Fruit fly (Drosophila melanogaster): ENCODE results near the gene noc.
A peak's percentile ranks its signal among the peaks of the same experiment; 100 is the strongest.

Gene noc

DNA sequence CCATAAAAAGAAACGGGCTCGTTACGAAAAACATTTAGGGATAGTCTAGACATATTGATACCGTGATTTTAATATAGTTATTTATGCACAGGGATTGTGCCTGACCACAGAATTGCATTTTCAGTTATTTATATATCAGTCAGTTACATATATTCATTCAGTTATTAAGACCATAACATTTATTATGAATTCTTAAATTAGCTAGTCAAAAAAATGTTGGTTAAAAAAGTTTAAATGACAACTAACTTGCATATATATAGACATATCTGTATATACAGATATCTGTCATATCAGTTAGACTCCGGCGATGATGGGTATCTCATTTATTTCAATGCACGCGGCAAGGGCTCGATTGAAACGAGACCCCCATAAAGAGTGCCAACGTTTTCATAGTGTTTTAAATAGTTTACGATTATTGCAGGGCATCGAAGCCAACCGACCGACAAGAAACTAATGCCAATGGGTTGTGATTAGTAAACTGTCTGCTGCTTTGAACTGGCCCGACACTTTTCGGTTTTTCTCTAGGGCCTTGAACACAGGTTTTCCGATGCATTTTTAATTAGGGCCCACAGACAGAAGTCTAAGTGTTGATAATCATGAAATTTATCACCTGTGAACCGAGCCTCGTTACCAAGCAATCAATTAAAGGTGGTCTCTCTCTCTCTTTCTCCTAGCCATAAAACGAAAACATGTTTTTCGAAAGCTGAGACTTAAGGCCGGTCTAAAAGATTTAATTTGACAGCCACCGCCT, 27.8 kb upstream of the noc start (continued):
- TF ChIP-seq pnt (GFP tag; optimal IDR thresholded peaks at IDR 0.05) (peak; percentile 59), CG34422 (GFP tag; IDR thresholded peaks at IDR 0.05) (peak; percentile 78), dpn (GFP tag; optimal IDR thresholded peaks at IDR 0.05) (peak in 1 of 2 experiments; percentile 16), pho (GFP tag; optimal IDR thresholded peaks at IDR 0.05) (no peak), Jarid2 (GFP tag; optimal IDR thresholded peaks at IDR 0.05) (peak; percentile 59), Sox102F (GFP tag; optimal IDR thresholded peaks at IDR 0.05) (peak; percentile 82), sisA (GFP tag; IDR thresholded peaks at IDR 0.05) (peak; percentile 71), Ptx1 (GFP tag; IDR thresholded peaks at IDR 0.05) (peak; percentile 59), CG32767 (GFP tag; IDR thresholded peaks at IDR 0.05) (no peak), CG4730 (GFP tag; IDR thresholded peaks at IDR 0.05) (no peak; the same call in 1 of the 2 replicates), gro (GFP tag; optimal IDR thresholded peaks at IDR 0.05) (no peak), Xrp1 (GFP tag; IDR thresholded peaks at IDR 0.05) (peak; percentile 90), Adf1 (GFP tag; IDR thresholded peaks at IDR 0.05) (no peak), CG30403 (GFP tag; optimal IDR thresholded peaks at IDR 0.05) (peak; percentile 70), CG4820 (GFP tag; optimal IDR thresholded peaks at IDR 0.05) (peak; percentile 59), NK7.1 (GFP tag; optimal IDR thresholded peaks at IDR 0.05) (no peak), ttk (GFP tag; IDR thresholded peaks at IDR 0.05) (peak; percentile 27; the same call in 1 of the 2 replicates), Camta (GFP tag; optimal IDR thresholded peaks at IDR 0.05) (no peak), gsb (GFP tag; IDR thresholded peaks at IDR 0.05) (peak; percentile 21; the same call in 1 of the 2 replicates), Lim3 (GFP tag; IDR thresholded peaks at IDR 0.05) (0 out of 2 replicates have a peak, but pooled peaks have one; percentile 47), CG6689 (GFP tag; IDR thresholded peaks at IDR 0.05) (peak; percentile 83), tup (GFP tag; optimal IDR thresholded peaks at IDR 0.05) (peak; percentile 13), Hr78 (GFP tag; optimal IDR thresholded peaks at IDR 0.05) (peak in 1 of 2 experiments; percentile 58), CG4360 (GFP tag; IDR thresholded peaks at IDR 0.05) (peak; percentile 29; the same call in 1 of the 2 replicates), hkb (optimal IDR thresholded peaks at IDR 0.05) (no peak), hkb (GFP tag; IDR thresholded peaks at IDR 0.05) (peak; percentile 43; the same call in 1 of the 2 replicates), Rx (GFP tag; IDR thresholded peaks at IDR 0.05) (peak; percentile 68; the same call in 1 of the 2 replicates), CG11560 (tag; IDR thresholded peaks at IDR 0.05) (no peak), slp2 (GFP tag; optimal IDR thresholded peaks at IDR 0.05) (peak; percentile 14), CG10267 (tag; optimal IDR thresholded peaks at IDR 0.05) (peak; percentile 87), odd (GFP tag; optimal IDR thresholded peaks at IDR 0.05) (peak; percentile 51), peb (GFP tag; IDR thresholded peaks at IDR 0.05) (no peak; the same call in none of the 2 replicates), croc (GFP tag; conservative IDR thresholded peaks at IDR 0.05) (peak; percentile 83), ewg (GFP tag; optimal IDR thresholded peaks at IDR 0.05) (peak; percentile 41), ci (GFP tag; IDR thresholded peaks at IDR 0.05) (peak; percentile 21; the same call in 1 of the 3 replicates), stwl (tag; optimal IDR thresholded peaks at IDR 0.05) (peak; percentile 37), pum (GFP tag; optimal IDR thresholded peaks at IDR 0.05) (peak; percentile 47), chif (GFP tag; optimal IDR thresholded peaks at IDR 0.05) (peak in 1 of 2 experiments; percentile 43), CG7839 (tag; optimal IDR thresholded peaks at IDR 0.05) (peak; percentile 80), CG17385 (GFP tag; optimal IDR thresholded peaks at IDR 0.05) (peak; percentile 59), yki (optimal IDR thresholded peaks at IDR 0.05) (no peak), oc (tag; optimal IDR thresholded peaks at IDR 0.05) (peak; percentile 64), CG18476 (GFP tag; optimal IDR thresholded peaks at IDR 0.05) (peak; percentile 54), CG32772 (GFP tag; IDR thresholded peaks at IDR 0.05) (peak; percentile 85), H15 (GFP tag; IDR thresholded peaks at IDR 0.05) (peak; percentile 80), sens-2 (GFP tag; IDR thresholded peaks at IDR 0.05) (peak; percentile 37; the same call in 1 of the 2 replicates), Lhr (GFP tag; optimal IDR thresholded peaks at IDR 0.05) (peak; percentile 34), Pdp1 (GFP tag; optimal IDR thresholded peaks at IDR 0.05) (peak; percentile 38 to 63), gcm2 (GFP tag; optimal IDR thresholded peaks at IDR 0.05) (no peak)

All from whole organism, embryonic.